Worm (Caenorhabditis elegans): ENCODE results near the gene spe-41.

DNA sequence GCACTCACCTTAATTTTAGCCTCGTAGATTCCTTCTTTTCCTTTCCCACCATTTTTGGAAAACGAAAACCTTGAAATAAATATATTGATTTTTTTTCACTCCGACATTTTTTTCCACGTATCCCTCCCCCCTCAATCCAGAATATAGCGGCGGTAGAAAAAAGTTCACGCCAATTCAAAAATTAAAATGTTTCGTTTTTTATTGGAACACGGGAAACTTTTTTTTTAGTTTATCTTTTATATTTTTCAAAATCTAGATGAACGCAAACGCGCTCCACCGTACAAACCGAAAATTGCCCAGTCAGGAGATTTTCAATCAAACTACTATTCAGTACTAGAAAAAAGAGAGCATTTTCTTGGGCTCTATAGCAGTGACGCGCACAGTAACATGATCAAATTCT, at the start of gene spe-41:
- TF ChIP-seq lin-35 (GFP tag; optimal IDR thresholded peaks at IDR 0.05) (no peak), athp-1 (tag; optimal IDR thresholded peaks at IDR 0.05) (no peak), pha-4 (tag; optimal IDR thresholded peaks at IDR 0.05) (no peak), snpc-4 (GFP tag; optimal IDR thresholded peaks at IDR 0.05) (no peak), snpc-4 (tag; optimal IDR thresholded peaks at IDR 0.05) (no peak), nhr-27 (tag; optimal IDR thresholded peaks at IDR 0.05) (no peak), ama-1 (optimal IDR thresholded peaks at IDR 0.05) (no peak), ama-1 (GFP tag; optimal IDR thresholded peaks at IDR 0.05) (no peak)

Measured in whole organism, young adult.